Fruit fly (Drosophila melanogaster) whole organism, embryonic: Measurements from ENCODE around the gene CG3337.

Experiments
- Abd-B ChIP-seq: fragments of 200-800 bp; sonication (Bioruptor generic); optimal IDR thresholded peaks from 2 replicates; lab custom pipeline; 2018; ENCODE audit warnings: missing biosample characterization, mild to moderate bottlenecking, missing genetic modification characterization, moderate library complexity
- CG10209 ChIP-seq: fragments of 200-800 bp; sonication (Bioruptor generic); optimal IDR thresholded peaks from 3 replicates; lab custom pipeline; 2017; ENCODE audit warnings: missing biosample characterization, mild to moderate bottlenecking, missing genetic modification characterization, missing genetic modification reagents
- CG11504 ChIP-seq: fragments of 200-800 bp; sonication (Bioruptor generic); optimal IDR thresholded peaks from 3 replicates; lab custom pipeline; 2019; ENCODE audit warnings: missing biosample characterization, mild to moderate bottlenecking, missing genetic modification characterization, moderate library complexity
- CG12391 ChIP-seq: fragments of 200-800 bp; sonication (Bioruptor generic); optimal IDR thresholded peaks from 3 replicates; lab custom pipeline; 2018; ENCODE audit warnings: missing biosample characterization, mild to moderate bottlenecking, missing genetic modification characterization, moderate library complexity
- CG14441 ChIP-seq: fragments of 200-800 bp; sonication (Bioruptor generic); IDR thresholded peaks from 2 replicates; pipeline ENCODE4 v1.3.6; 2022; ENCODE audit warnings: missing biosample characterization, missing genetic modification characterization
- CG15011 ChIP-seq: fragments of 200-800 bp; sonication (Bioruptor generic); optimal IDR thresholded peaks from 3 replicates; lab custom pipeline; 2018; ENCODE audit warnings: missing biosample characterization, mild to moderate bottlenecking, missing genetic modification characterization
- CG17612 ChIP-seq: fragments of 200-800 bp; sonication (Bioruptor generic); IDR thresholded peaks from 2 replicates; pipeline ENCODE4 v1.3.6; 2022; ENCODE audit warnings: missing biosample characterization, missing genetic modification characterization
- CG2116 ChIP-seq: fragments of 200-800 bp; sonication (Bioruptor generic); optimal IDR thresholded peaks from 3 replicates; lab custom pipeline; 2018; ENCODE audit warnings: missing biosample characterization, mild to moderate bottlenecking, missing genetic modification characterization
- CG2129 ChIP-seq: fragments of 200-800 bp; sonication (Bioruptor generic); IDR thresholded peaks from 2 replicates; pipeline ENCODE4 v1.3.6; 2022; ENCODE audit warnings: missing biosample characterization, missing genetic modification characterization; ENCODE audit not compliant: partially characterized antibody
- CG34376 ChIP-seq: fragments of 200-800 bp; sonication (Bioruptor generic); optimal IDR thresholded peaks from 2 replicates; lab custom pipeline; 2018; ENCODE audit warnings: missing biosample characterization, mild to moderate bottlenecking, missing genetic modification characterization
- CG3726 ChIP-seq: fragments of 200-800 bp; sonication (Bioruptor generic); IDR thresholded peaks from 3 replicates; pipeline ENCODE4, ENCODE4 v1.3.6; 2022; ENCODE audit warnings: missing biosample characterization, missing genetic modification characterization
- CG3838 ChIP-seq: fragments of 200-800 bp; sonication (Bioruptor generic); optimal IDR thresholded peaks from 3 replicates; lab custom pipeline; 2016; ENCODE audit warnings: missing biosample characterization, missing genetic modification characterization
- CG4404 ChIP-seq: fragments of 200-800 bp; sonication (Bioruptor generic); IDR thresholded peaks from 2 replicates; pipeline ENCODE4 v1.3.6; 2022; ENCODE audit warnings: missing biosample characterization, missing genetic modification characterization
- CG5245 ChIP-seq: fragments of 200-800 bp; sonication (Bioruptor generic); optimal IDR thresholded peaks from 3 replicates; lab custom pipeline; 2016; ENCODE audit warnings: missing biosample characterization, missing genetic modification characterization
- CG6683 ChIP-seq: fragments of 200-800 bp; sonication (Bioruptor generic); optimal IDR thresholded peaks from 2 replicates; lab custom pipeline; 2017; ENCODE audit warnings: missing biosample characterization, mild to moderate bottlenecking, missing genetic modification characterization, missing genetic modification reagents
- CG8478 ChIP-seq: fragments of >200 bp; optimal IDR thresholded peaks from 2 replicates; lab custom pipeline; 2018
- CG8944 ChIP-seq: fragments of 200-800 bp; sonication (Bioruptor generic); optimal IDR thresholded peaks from 3 replicates; lab custom pipeline; 2016; ENCODE audit warnings: missing biosample characterization, missing genetic modification characterization
- CG9817 ChIP-seq: fragments of 200-800 bp; sonication (Bioruptor generic); optimal IDR thresholded peaks from 2 replicates; lab custom pipeline; 2018; ENCODE audit warnings: missing biosample characterization, mild to moderate bottlenecking, missing genetic modification characterization, moderate library complexity
- CG9932 ChIP-seq: fragments of 200-800 bp; sonication (Bioruptor generic); IDR thresholded peaks from 2 replicates; pipeline ENCODE4 v1.3.6; 2022; ENCODE audit warnings: missing biosample characterization, missing genetic modification characterization
- Dip3 ChIP-seq: fragments of 200-800 bp; sonication (Bioruptor generic); optimal IDR thresholded peaks from 3 replicates; lab custom pipeline; 2016; ENCODE audit warnings: missing biosample characterization, missing genetic modification characterization
- E2f1 ChIP-seq: fragments of 200-800 bp; sonication (Bioruptor generic); IDR thresholded peaks from 2 replicates; pipeline ENCODE4 v1.3.6; 2022; ENCODE audit warnings: missing biosample characterization, missing genetic modification characterization
- Ets97D ChIP-seq: fragments of 200-800 bp; sonication (Bioruptor generic); optimal IDR thresholded peaks from 3 replicates; lab custom pipeline; 2016; ENCODE audit warnings: missing biosample characterization, missing genetic modification characterization
- Fer1 ChIP-seq: fragments of 200-800 bp; sonication (Bioruptor generic); optimal IDR thresholded peaks from 2 replicates; lab custom pipeline; 2017; ENCODE audit warnings: missing biosample characterization, mild to moderate bottlenecking, missing genetic modification characterization
- Mes4 ChIP-seq: fragments of 200-800 bp; sonication (Bioruptor generic); optimal IDR thresholded peaks from 2 replicates; lab custom pipeline; 2016; ENCODE audit warnings: missing biosample characterization, missing genetic modification characterization
- Myb ChIP-seq: fragments of 200-800 bp; sonication (Bioruptor generic); optimal IDR thresholded peaks from 2 replicates; lab custom pipeline; 2016; ENCODE audit warnings: missing biosample characterization, missing genetic modification characterization
- Nf-YA ChIP-seq: fragments of 200-800 bp; sonication (Bioruptor generic); IDR thresholded peaks from 2 replicates; pipeline ENCODE4 v1.3.6; 2022; ENCODE audit warnings: missing biosample characterization, missing genetic modification characterization
- Nf-YC ChIP-seq: fragments of 200-800 bp; optimal IDR thresholded peaks from 3 replicates; lab custom pipeline; 2019; ENCODE audit warnings: missing biosample characterization, mild to moderate bottlenecking, missing genetic modification characterization, moderate library complexity
- Oli ChIP-seq: fragments of 200-800 bp; sonication (Bioruptor generic); optimal IDR thresholded peaks from 2 replicates; lab custom pipeline; 2018; ENCODE audit warnings: missing biosample characterization, mild to moderate bottlenecking, missing genetic modification characterization, moderate library complexity
- Side ChIP-seq: fragments of 200-800 bp; sonication (Bioruptor generic); optimal IDR thresholded peaks from 2 replicates; lab custom pipeline; 2016; ENCODE audit warnings: missing biosample characterization, missing genetic modification characterization
- Spps ChIP-seq: fragments of 200-800 bp; sonication (Bioruptor generic); optimal IDR thresholded peaks from 2 replicates; lab custom pipeline; 2018; ENCODE audit warnings: missing biosample characterization, mild to moderate bottlenecking, missing genetic modification characterization
- Tbp ChIP-seq: fragments of >200 bp; optimal IDR thresholded peaks from 2 replicates; lab custom pipeline; 2018; ENCODE audit warnings: missing biosample characterization, missing genetic modification characterization
- Trl ChIP-seq, 3 experiments: fragments of >200 bp in 2 of 3; fragments of 200-800 bp in 1 of 3; sonication (Bioruptor generic) in 1 of 3; optimal IDR thresholded peaks; 2 replicates in 1 of 3; 3 replicates in 2 of 3; lab custom pipeline; 2016 to 2017; ENCODE audit warnings: missing biosample characterization in 1 of 3, missing genetic modification characterization in 1 of 3
- Xbp1 ChIP-seq: fragments of 200-800 bp; sonication (Bioruptor generic); optimal IDR thresholded peaks from 3 replicates; lab custom pipeline; 2016; ENCODE audit warnings: missing biosample characterization, mild to moderate bottlenecking, missing genetic modification characterization
- ab ChIP-seq: fragments of 200-800 bp; sonication (Bioruptor generic); optimal IDR thresholded peaks from 2 replicates; lab custom pipeline; 2016; ENCODE audit warnings: missing biosample characterization, missing genetic modification characterization
- al ChIP-seq: fragments of 200-800 bp; sonication (Bioruptor generic); IDR thresholded peaks from 2 replicates; pipeline ENCODE4 v1.3.6; 2022; ENCODE audit warnings: missing biosample characterization, missing genetic modification characterization
- cato ChIP-seq: fragments of 200-800 bp; sonication (Bioruptor generic); optimal IDR thresholded peaks from 2 replicates; lab custom pipeline; 2016; ENCODE audit warnings: missing biosample characterization, missing genetic modification characterization, borderline replicate concordance
- corto ChIP-seq: fragments of 200-800 bp; sonication (Bioruptor generic); optimal IDR thresholded peaks from 2 replicates; lab custom pipeline; 2016; ENCODE audit warnings: missing biosample characterization, mild to moderate bottlenecking, missing genetic modification characterization, moderate library complexity
- fd3F ChIP-seq: fragments of 200-800 bp; sonication (Bioruptor generic); optimal IDR thresholded peaks from 2 replicates; lab custom pipeline; 2018; ENCODE audit warnings: missing biosample characterization, mild to moderate bottlenecking, missing genetic modification characterization, moderate library complexity
- h ChIP-seq: fragments of >200 bp; optimal IDR thresholded peaks from 2 replicates; lab custom pipeline; 2017
- hkb ChIP-seq, 2 experiments: fragments of 200-800 bp in 1 of 2; fragments of >200 bp in 1 of 2; sonication (Bioruptor generic) in 1 of 2; IDR thresholded peaks in 1 of 2; optimal IDR thresholded peaks in 1 of 2; 2 replicates each; pipeline versions ENCODE4 v1.3.6 to Lab custom; 2017 to 2022; ENCODE audit warnings: missing biosample characterization in 1 of 2, missing genetic modification characterization in 1 of 2
- jumu ChIP-seq: fragments of 200-800 bp; sonication (Bioruptor generic); optimal IDR thresholded peaks from 3 replicates; lab custom pipeline; 2016; ENCODE audit warnings: missing biosample characterization, missing genetic modification characterization
- maf-S ChIP-seq: fragments of 200-800 bp; sonication (Bioruptor generic); optimal IDR thresholded peaks from 2 replicates; lab custom pipeline; 2016; ENCODE audit warnings: missing biosample characterization, missing genetic modification characterization
- mld ChIP-seq: fragments of 200-800 bp; sonication (Bioruptor generic); IDR thresholded peaks from 3 replicates; pipeline ENCODE4 v1.3.6; 2022; ENCODE audit warnings: missing biosample characterization, missing genetic modification characterization; ENCODE audit not compliant: partially characterized antibody
- nmo ChIP-seq: fragments of 200-800 bp; sonication (Bioruptor generic); optimal IDR thresholded peaks from 2 replicates; lab custom pipeline; 2018; ENCODE audit warnings: missing biosample characterization, mild to moderate bottlenecking, missing genetic modification characterization, moderate library complexity
- pfk ChIP-seq: fragments of 200-800 bp; sonication (Bioruptor generic); optimal IDR thresholded peaks from 2 replicates; lab custom pipeline; 2018; ENCODE audit warnings: missing biosample characterization, mild to moderate bottlenecking, missing genetic modification characterization, moderate library complexity
- sd ChIP-seq: fragments of 200-800 bp; sonication (Bioruptor generic); optimal IDR thresholded peaks from 3 replicates; lab custom pipeline; 2018; ENCODE audit warnings: missing biosample characterization, mild to moderate bottlenecking, missing genetic modification characterization, moderate library complexity
- slou ChIP-seq: fragments of 200-800 bp; sonication (Bioruptor generic); optimal IDR thresholded peaks from 3 replicates; lab custom pipeline; 2016; ENCODE audit warnings: missing biosample characterization, missing genetic modification characterization
- ssp ChIP-seq: fragments of 200-800 bp; sonication (Bioruptor generic); IDR thresholded peaks from 2 replicates; pipeline ENCODE4 v1.3.6; 2022; ENCODE audit warnings: missing biosample characterization, missing genetic modification characterization
- tll ChIP-seq, 2 experiments: fragments of 200-800 bp in 1 of 2; fragments of >200 bp in 1 of 2; sonication (Bioruptor generic) in 1 of 2; optimal IDR thresholded peaks; 2 replicates each; lab custom pipeline; 2017 to 2019; ENCODE audit warnings: missing biosample characterization in 2 of 2, missing genetic modification characterization in 2 of 2, mild to moderate bottlenecking in 1 of 2, moderate library complexity in 1 of 2
- vnd ChIP-seq: fragments of 200-800 bp; sonication (Bioruptor generic); IDR thresholded peaks from 3 replicates; pipeline ENCODE4 v1.3.6; 2022; ENCODE audit warnings: missing biosample characterization, missing genetic modification characterization; ENCODE audit not compliant: partially characterized antibody
- wek ChIP-seq: fragments of 200-800 bp; sonication (Bioruptor generic); optimal IDR thresholded peaks from 3 replicates; lab custom pipeline; 2018; ENCODE audit warnings: missing biosample characterization, mild to moderate bottlenecking, missing genetic modification characterization, moderate library complexity

The CG3337 gene

DNA sequence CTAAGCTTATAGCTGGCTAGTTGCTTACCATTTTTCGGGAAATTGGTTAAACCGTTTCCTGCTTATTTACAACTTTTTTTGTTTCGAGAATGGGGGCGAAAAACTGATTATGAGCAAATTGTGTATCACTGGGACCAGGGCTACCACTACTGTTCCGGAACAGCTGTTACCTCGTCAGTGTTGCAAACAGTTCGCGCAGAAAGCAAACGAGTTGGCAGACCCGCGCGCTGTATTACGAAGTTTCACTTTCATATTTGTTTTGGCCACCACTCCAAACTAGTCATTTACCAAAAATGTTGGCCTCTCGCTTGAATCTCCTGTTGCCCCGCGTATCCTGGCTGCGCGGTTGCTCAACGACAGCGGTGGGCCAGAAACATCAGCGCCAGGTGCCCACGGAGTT lies 46.5 kb upstream of the CG3337 start, which contains the start of the genes AP-2sigma and Idi (continued):
- TF ChIP-seq CG2129 (GFP tag; lab: Robert Waterston, UW) (no peak), Ets97D (GFP tag; lab: Kevin White, UChicago) (peak; percentile 46), CG5245 (no peak), CG3726 (GFP tag; lab: Robert Waterston, UW) (no peak), Abd-B (GFP tag; lab: Kevin White, UChicago) (no peak), CG8478 (lab: Kevin White, UChicago) (no peak), Spps (no peak), Nf-YC (tag; lab: Kevin White, UChicago) (peak; percentile 1), Tbp (GFP tag; lab: Kevin White, UChicago) (no peak), Myb (GFP tag; lab: Kevin White, UChicago) (peak; percentile 29), CG11504 (no peak), ssp (no peak), al (GFP tag; lab: Robert Waterston, UW) (no peak), sd (no peak), vnd (GFP tag; lab: Robert Waterston, UW) (no peak), slou (GFP tag; lab: Kevin White, UChicago) (no peak), ab (no peak), Dip3 (GFP tag; lab: Kevin White, UChicago) (peak; percentile 14), CG14441 (GFP tag; lab: Robert Waterston, UW) (no peak), h (lab: Kevin White, UChicago) (no peak), CG3838 (GFP tag; lab: Kevin White, UChicago) (no peak), nmo (GFP tag; lab: Kevin White, UChicago) (peak; percentile 28), jumu (GFP tag; lab: Kevin White, UChicago) (no peak), CG8944 (no peak), Nf-YA (no peak), Oli (tag; lab: Kevin White, UChicago) (no peak), corto (GFP tag; lab: Kevin White, UChicago) (no peak), hkb (optimal IDR thresholded peaks at IDR 0.05; lab: Kevin White, UChicago) (no peak), hkb (GFP tag; IDR thresholded peaks at IDR 0.05; lab: Robert Waterston, UW) (no peak), Trl (optimal IDR thresholded peaks at IDR 0.05; lab: Kevin White, UChicago) (no peak), Trl (GFP tag; optimal IDR thresholded peaks at IDR 0.05; lab: Kevin White, UChicago) (peak; percentile 22), CG4404 (GFP tag; lab: Robert Waterston, UW) (no peak), pfk (GFP tag; lab: Kevin White, UChicago) (peak; percentile 1), fd3F (GFP tag; lab: Kevin White, UChicago) (no peak), wek (GFP tag; lab: Kevin White, UChicago) (no peak), CG17612 (GFP tag; lab: Robert Waterston, UW) (no peak), cato (GFP tag; lab: Kevin White, UChicago) (no peak), mld (GFP tag; lab: Robert Waterston, UW) (no peak), CG6683 (GFP tag; lab: Kevin White, UChicago) (no peak), CG2116 (GFP tag; lab: Kevin White, UChicago) (peak; percentile 58), CG15011 (GFP tag; lab: Kevin White, UChicago) (no peak), Xbp1 (peak; percentile 52), CG9817 (tag; lab: Kevin White, UChicago) (no peak), Mes4 (peak; percentile 16), CG9932 (peak; percentile 52), maf-S (peak; percentile 14), E2f1 (GFP tag; lab: Robert Waterston, UW) (no peak), Fer1 (peak; percentile 3), CG10209 (GFP tag; lab: Kevin White, UChicago) (peak; percentile 17), CG34376 (GFP tag; lab: Kevin White, UChicago) (peak; percentile 60), tll (GFP tag; optimal IDR thresholded peaks at IDR 0.05; lab: Kevin White, UChicago) (no peak), CG12391 (peak; percentile 17), Side (no peak)
